Worm (Caenorhabditis elegans) whole organism, mixed stage, embryonic: ENCODE results near the gene T26A8.3.

Source experiments
- M03D4.4 ChIP-seq: sonication (generic microtip); optimal IDR thresholded peaks from 2 replicates; lab custom pipeline; 2017; ENCODE audit warnings: mild to moderate bottlenecking, missing genetic modification characterization, missing compliant biosample characterization
- bed-3 ChIP-seq: fragments of 200-800 bp; sonication (Bioruptor generic); optimal IDR thresholded peaks from 3 replicates; lab custom pipeline; 2018; ENCODE audit warnings: mild to moderate bottlenecking, missing genetic modification characterization, moderate library complexity, missing compliant biosample characterization
- blmp-1 ChIP-seq: fragments of 150-350 bp; optimal IDR thresholded peaks from 2 replicates; lab custom pipeline; 2014; ENCODE audit warnings: missing biosample characterization, missing genetic modification characterization
- ceh-39 ChIP-seq: fragments of 150-350 bp; optimal IDR thresholded peaks from 2 replicates; lab custom pipeline; 2014; ENCODE audit warnings: missing biosample characterization, missing genetic modification characterization
- ceh-43 ChIP-seq: fragments of 200-800 bp; sonication (Bioruptor generic); optimal IDR thresholded peaks from 2 replicates; lab custom pipeline; 2018; ENCODE audit warnings: mild to moderate bottlenecking, missing genetic modification characterization, moderate library complexity, missing compliant biosample characterization
- ceh-83 ChIP-seq: fragments of 200-800 bp; sonication (Bioruptor generic); optimal IDR thresholded peaks from 2 replicates; lab custom pipeline; 2018; ENCODE audit warnings: mild to moderate bottlenecking, missing genetic modification characterization, missing compliant biosample characterization
- ces-1 ChIP-seq: fragments of 150-350 bp; optimal IDR thresholded peaks from 2 replicates; lab custom pipeline; 2014; ENCODE audit warnings: missing biosample characterization, missing genetic modification reagents, missing genetic modification characterization
- cnd-1 ChIP-seq: fragments of 200-800 bp; sonication (Bioruptor generic); optimal IDR thresholded peaks from 2 replicates; lab custom pipeline; 2018; ENCODE audit warnings: mild to moderate bottlenecking, missing genetic modification characterization, missing compliant biosample characterization
- drap-1 ChIP-seq: fragments of 200-800 bp; sonication (Bioruptor generic); optimal IDR thresholded peaks from 3 replicates; lab custom pipeline; 2018; ENCODE audit warnings: mild to moderate bottlenecking, missing genetic modification characterization, missing compliant biosample characterization
- elt-1 ChIP-seq: sonication (generic microtip); optimal IDR thresholded peaks from 2 replicates; lab custom pipeline; 2017; ENCODE audit warnings: missing genetic modification characterization, mild to moderate bottlenecking, missing compliant biosample characterization, antibody characterized with exemption, moderate library complexity, borderline replicate concordance; ENCODE audit not compliant: insufficient read depth
- elt-3 ChIP-seq: fragments of 150-350 bp; optimal IDR thresholded peaks from 2 replicates; lab custom pipeline; 2014; ENCODE audit warnings: missing biosample characterization, missing genetic modification characterization
- flh-1 ChIP-seq: fragments of 200-800 bp; sonication (Bioruptor generic); optimal IDR thresholded peaks from 2 replicates; lab custom pipeline; 2018; ENCODE audit warnings: mild to moderate bottlenecking, missing genetic modification characterization, moderate library complexity, missing compliant biosample characterization
- ham-2 ChIP-seq: fragments of 200-800 bp; sonication (Bioruptor generic); optimal IDR thresholded peaks from 2 replicates; lab custom pipeline; 2018; ENCODE audit warnings: mild to moderate bottlenecking, missing genetic modification characterization, missing compliant biosample characterization
- hlh-1 ChIP-seq: fragments of 150-350 bp; optimal IDR thresholded peaks from 2 replicates; lab custom pipeline; 2014; ENCODE audit warnings: missing biosample characterization, missing genetic modification reagents, missing genetic modification characterization
- lin-13 ChIP-seq: fragments of 150-350 bp; optimal IDR thresholded peaks from 2 replicates; lab custom pipeline; 2014; ENCODE audit warnings: missing biosample characterization, missing genetic modification characterization
- lin-32 ChIP-seq: fragments of 200-800 bp; sonication (Bioruptor generic); optimal IDR thresholded peaks from 2 replicates; lab custom pipeline; 2018; ENCODE audit warnings: mild to moderate bottlenecking, missing genetic modification characterization, missing compliant biosample characterization
- lsy-2 ChIP-seq: fragments of 150-350 bp; optimal IDR thresholded peaks from 2 replicates; lab custom pipeline; 2014; ENCODE audit warnings: missing biosample characterization, missing genetic modification characterization
- mab-5 ChIP-seq: fragments of 150-350 bp; optimal IDR thresholded peaks from 2 replicates; lab custom pipeline; 2014; ENCODE audit warnings: missing biosample characterization, missing genetic modification characterization
- mep-1 ChIP-seq: fragments of 150-350 bp; optimal IDR thresholded peaks from 2 replicates; lab custom pipeline; 2017; ENCODE audit warnings: missing biosample characterization, missing genetic modification reagents, missing genetic modification characterization, inconsistent platforms
- mls-2 ChIP-seq: sonication (generic microtip); optimal IDR thresholded peaks from 2 replicates; lab custom pipeline; 2016; ENCODE audit warnings: mild to moderate bottlenecking, missing genetic modification characterization, moderate library complexity, missing compliant biosample characterization
- nhr-12 ChIP-seq: fragments of 150-350 bp; optimal IDR thresholded peaks from 2 replicates; lab custom pipeline; 2014; ENCODE audit warnings: missing biosample characterization, missing genetic modification characterization
- nhr-2 ChIP-seq: fragments of 150-350 bp; optimal IDR thresholded peaks from 2 replicates; lab custom pipeline; 2014; ENCODE audit warnings: missing biosample characterization, missing genetic modification characterization
- nhr-237 ChIP-seq: fragments of 150-350 bp; optimal IDR thresholded peaks from 2 replicates; lab custom pipeline; 2014; ENCODE audit warnings: missing biosample characterization, missing genetic modification characterization
- nhr-28 ChIP-seq: fragments of 150-350 bp; optimal IDR thresholded peaks from 2 replicates; lab custom pipeline; 2014; ENCODE audit warnings: missing biosample characterization, missing genetic modification characterization
- nhr-76 ChIP-seq: sonication (generic microtip); optimal IDR thresholded peaks from 2 replicates; lab custom pipeline; 2017; ENCODE audit warnings: missing biosample characterization, missing genetic modification characterization
- pha-4 ChIP-seq: fragments of 150-350 bp; optimal IDR thresholded peaks from 2 replicates; lab custom pipeline; 2018; ENCODE audit warnings: missing biosample characterization, missing genetic modification reagents, missing genetic modification characterization
- sem-2 ChIP-seq: fragments of 200-800 bp; sonication (Bioruptor generic); optimal IDR thresholded peaks from 2 replicates; lab custom pipeline; 2018; ENCODE audit warnings: mild to moderate bottlenecking, missing genetic modification characterization, missing compliant biosample characterization
- snpc-4 ChIP-seq: fragments of 150-350 bp; optimal IDR thresholded peaks from 2 replicates; lab custom pipeline; 2014; ENCODE audit warnings: missing biosample characterization, missing genetic modification characterization
- sptf-1 ChIP-seq: sonication (generic microtip); optimal IDR thresholded peaks from 2 replicates; lab custom pipeline; 2017; ENCODE audit warnings: mild to moderate bottlenecking, missing genetic modification characterization, moderate library complexity, missing compliant biosample characterization
- tbx-8 ChIP-seq: fragments of 200-800 bp; sonication (Bioruptor generic); optimal IDR thresholded peaks from 2 replicates; lab custom pipeline; 2018; ENCODE audit warnings: mild to moderate bottlenecking, missing genetic modification characterization, moderate library complexity, missing compliant biosample characterization
- unc-120 ChIP-seq: sonication (generic microtip); optimal IDR thresholded peaks from 2 replicates; lab custom pipeline; 2017; ENCODE audit warnings: missing genetic modification characterization, missing compliant biosample characterization; ENCODE audit not compliant: poor library complexity, severe bottlenecking
- unc-39 ChIP-seq: fragments of 150-350 bp; optimal IDR thresholded peaks from 2 replicates; lab custom pipeline; 2014; ENCODE audit warnings: missing biosample characterization, missing genetic modification characterization
- unc-62 ChIP-seq: fragments of 150-350 bp; optimal IDR thresholded peaks from 2 replicates; lab custom pipeline; 2014; ENCODE audit warnings: missing biosample characterization, missing genetic modification reagents, missing genetic modification characterization
- zip-8 ChIP-seq: fragments of 150-350 bp; optimal IDR thresholded peaks from 2 replicates; lab custom pipeline; 2014; ENCODE audit warnings: missing biosample characterization, missing genetic modification characterization
- ztf-11 ChIP-seq: fragments of 150-350 bp; optimal IDR thresholded peaks from 2 replicates; lab custom pipeline; 2014; ENCODE audit warnings: missing biosample characterization, missing genetic modification characterization

Gene T26A8.3

DNA sequence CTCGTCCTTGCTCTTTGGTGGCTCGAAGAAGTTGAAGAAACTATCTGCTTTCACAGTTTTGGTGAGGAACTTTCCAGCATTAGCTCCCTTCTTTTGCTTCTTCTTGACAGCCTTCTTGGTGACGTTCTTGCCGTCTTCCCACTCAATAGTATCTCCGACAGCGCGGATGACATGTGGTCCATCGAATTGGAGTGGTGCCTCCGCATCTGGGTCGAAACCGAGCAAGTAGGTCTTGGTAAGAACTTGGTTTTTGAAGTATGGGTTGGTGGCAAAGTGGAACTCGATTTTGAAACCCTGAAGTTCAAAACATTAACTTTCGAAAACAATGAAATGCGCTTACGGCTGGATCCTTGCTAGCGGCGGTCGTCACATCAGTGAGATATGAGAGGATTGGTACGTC is 48.2 kb downstream of the T26A8.3 start:
- TF ChIP-seq unc-120 (no peak), unc-62 (no peak), ces-1 (no peak), lsy-2 (tag; lab: Kevin White, UChicago) (no peak), ceh-43 (GFP tag; lab: Kevin White, UChicago) (no peak), mep-1 (tag; lab: Kevin White, UChicago) (no peak), nhr-2 (tag; lab: Kevin White, UChicago) (no peak), ceh-83 (GFP tag; lab: Kevin White, UChicago) (no peak), mls-2 (tag; lab: Kevin White, UChicago) (no peak)
- TF ChIP-seq, all 35 proteins: peak for 0

DNA sequence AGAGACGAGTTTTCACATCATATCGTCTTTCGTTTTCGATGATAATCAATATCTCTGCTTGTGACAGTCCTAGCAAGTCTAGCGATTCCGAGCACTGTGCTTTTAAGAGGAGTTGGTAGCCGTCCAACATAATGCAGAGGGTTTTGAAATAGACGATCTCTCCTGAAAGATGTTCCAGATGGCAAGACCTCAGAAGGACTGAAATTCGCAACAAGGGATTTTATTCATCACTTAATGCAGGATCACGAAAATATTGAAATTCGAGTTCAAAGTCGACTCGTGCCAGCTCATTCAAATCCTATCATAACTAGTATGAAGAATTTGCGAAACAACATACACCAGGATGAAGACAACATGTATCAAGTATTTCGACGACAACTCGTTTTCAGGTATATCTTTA is 48.9 kb downstream of the T26A8.3 start, which contains the start of gene D2096.7:
Gene D2096.7, minus strand, starts transcription at position 130 of the 400 bp plus-strand sequence.
- TF ChIP-seq zip-8 (tag; lab: Kevin White, UChicago) (no peak), nhr-12 (tag; lab: Kevin White, UChicago) (no peak), sptf-1 (tag; lab: Kevin White, UChicago) (no peak), ceh-43 (GFP tag; lab: Kevin White, UChicago) (no peak), elt-1 (tag; lab: Kevin White, UChicago) (no peak)

DNA sequence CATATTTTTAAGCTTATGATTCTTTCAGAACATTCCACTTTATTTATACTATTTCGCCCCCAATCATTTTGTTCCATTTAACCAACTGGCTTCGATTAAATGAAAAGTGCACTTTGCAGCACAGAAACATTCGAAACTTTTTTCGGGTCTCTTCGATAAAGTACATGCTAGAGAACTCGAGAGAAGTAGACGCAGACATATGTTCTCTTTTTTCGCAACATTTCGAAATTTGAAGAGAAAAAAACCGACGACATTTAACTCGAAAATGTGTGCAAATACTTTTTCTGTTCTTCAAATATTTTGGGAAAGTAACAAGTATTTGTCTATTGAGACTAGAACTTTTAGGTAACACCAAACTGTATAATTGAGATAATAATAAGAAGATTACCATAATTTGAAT is 49.5 kb downstream of the T26A8.3 start:
- no peak for TF ChIP-seq ceh-39 (tag; lab: Kevin White, UChicago)
- TF ChIP-seq nhr-12 (tag; lab: Kevin White, UChicago): no peak
- no peak for TF ChIP-seq lsy-2 (tag; lab: Kevin White, UChicago)
- no peak for TF ChIP-seq zip-8 (tag; lab: Kevin White, UChicago)
- TF ChIP-seq ceh-43 (GFP tag; lab: Kevin White, UChicago): no peak
- TF ChIP-seq elt-1 (tag; lab: Kevin White, UChicago): no peak
- no peak for TF ChIP-seq nhr-237 (tag; lab: Kevin White, UChicago)
- no peak for TF ChIP-seq drap-1 (GFP tag; lab: Kevin White, UChicago)
- no peak for TF ChIP-seq bed-3 (GFP tag; lab: Kevin White, UChicago)
- TF ChIP-seq nhr-2 (tag; lab: Kevin White, UChicago): no peak
- no peak for TF ChIP-seq hlh-1 (tag; lab: Kevin White, UChicago)

- peak; percentile 91 for TF ChIP-seq sptf-1 (tag; lab: Kevin White, UChicago)
- TF ChIP-seq lin-13: peak; percentile 10
- peak; percentile 74 for TF ChIP-seq bed-3 (GFP tag; lab: Kevin White, UChicago)
- TF ChIP-seq hlh-1 (tag; lab: Kevin White, UChicago): peak; percentile 15
- TF ChIP-seq nhr-12 (tag; lab: Kevin White, UChicago): peak; percentile 25
- TF ChIP-seq ceh-39 (tag; lab: Kevin White, UChicago): peak; percentile 48
- TF ChIP-seq cnd-1 (tag; lab: Kevin White, UChicago): peak; percentile 95
- peak; percentile 84 for TF ChIP-seq lin-32 (GFP tag; lab: Kevin White, UChicago)
- TF ChIP-seq zip-8 (tag; lab: Kevin White, UChicago): no peak
- peak; percentile 68 for TF ChIP-seq flh-1
- TF ChIP-seq ceh-83 (GFP tag; lab: Kevin White, UChicago): peak; percentile 94
- TF ChIP-seq mls-2 (tag; lab: Kevin White, UChicago): peak; percentile 93
- TF ChIP-seq ceh-43 (GFP tag; lab: Kevin White, UChicago): peak; percentile 84
- TF ChIP-seq unc-62: peak; percentile 45
- peak; percentile 87 for TF ChIP-seq sem-2 (GFP tag; lab: Kevin White, UChicago)
- TF ChIP-seq nhr-2 (tag; lab: Kevin White, UChicago): no peak
- TF ChIP-seq nhr-76 (tag; lab: Kevin White, UChicago): no peak
- no peak for TF ChIP-seq mab-5 (tag; lab: Kevin White, UChicago)
- peak; percentile 80 for TF ChIP-seq pha-4 (tag; lab: Kevin White, UChicago)
- peak; percentile 80 for TF ChIP-seq tbx-8 (GFP tag; lab: Kevin White, UChicago)
- TF ChIP-seq ces-1: no peak
- TF ChIP-seq snpc-4 (tag; lab: Kevin White, UChicago): no peak
- TF ChIP-seq ztf-11 (tag; lab: Kevin White, UChicago): peak; percentile 4
- peak; percentile 54 for TF ChIP-seq nhr-28
- peak; percentile 94 for TF ChIP-seq M03D4.4 (tag; lab: Kevin White, UChicago)
- no peak for TF ChIP-seq lsy-2 (tag; lab: Kevin White, UChicago)
- TF ChIP-seq unc-120: peak; percentile 75
- TF ChIP-seq elt-3: no peak
- TF ChIP-seq drap-1 (GFP tag; lab: Kevin White, UChicago): peak; percentile 92
- TF ChIP-seq elt-1 (tag; lab: Kevin White, UChicago): no peak
- peak; percentile 82 for TF ChIP-seq ham-2 (GFP tag; lab: Kevin White, UChicago)
- TF ChIP-seq mep-1 (tag; lab: Kevin White, UChicago): peak; percentile 86
- no peak for TF ChIP-seq blmp-1
- TF ChIP-seq unc-39: no peak
- peak; percentile 38 for TF ChIP-seq nhr-237 (tag; lab: Kevin White, UChicago)
Measured at ce11 chrIV:8375381-8375780, 51.1 kb downstream of the T26A8.3 start.
